Worm (Caenorhabditis elegans): Measurements from ENCODE around the gene chil-13.

DNA sequence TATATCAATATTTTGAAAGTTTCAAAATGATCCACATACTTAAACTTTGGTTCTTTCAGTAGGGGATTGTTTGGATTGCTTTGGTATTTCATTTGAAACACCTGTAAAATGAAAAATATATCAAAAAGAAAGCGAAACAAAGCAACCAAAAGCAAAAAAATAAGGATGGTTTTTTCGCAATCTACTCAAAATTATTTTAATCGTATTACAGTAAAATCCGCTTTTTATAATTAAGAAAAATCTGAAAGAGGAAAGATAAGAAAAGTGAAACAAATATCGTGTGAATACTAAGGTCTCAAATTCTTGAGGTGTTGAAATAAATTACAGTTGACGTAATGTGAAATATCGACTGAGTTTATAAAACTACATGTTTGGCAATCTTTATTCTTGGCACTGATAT lies 28.0 kb upstream of the chil-13 start, which contains the start of gene chil-22:
- TF ChIP-seq nhr-76 (tag; optimal IDR thresholded peaks at IDR 0.05) (no peak), lsy-2 (tag; optimal IDR thresholded peaks at IDR 0.05) (no peak), nhr-12 (tag; optimal IDR thresholded peaks at IDR 0.05) (no peak), sem-2 (GFP tag; optimal IDR thresholded peaks at IDR 0.05) (no peak), zip-8 (tag; optimal IDR thresholded peaks at IDR 0.05) (no peak), elt-3 (tag; optimal IDR thresholded peaks at IDR 0.05) (no peak), ztf-11 (tag; optimal IDR thresholded peaks at IDR 0.05) (no peak), ham-2 (GFP tag; optimal IDR thresholded peaks at IDR 0.05) (no peak), hlh-1 (tag; optimal IDR thresholded peaks at IDR 0.05) (no peak), elt-1 (tag; optimal IDR thresholded peaks at IDR 0.05; ENCODE audit: borderline replicate concordance, insufficient read depth) (no peak), nhr-237 (tag; optimal IDR thresholded peaks at IDR 0.05) (no peak), pha-4 (tag; optimal IDR thresholded peaks at IDR 0.05) (no peak), snpc-4 (tag; optimal IDR thresholded peaks at IDR 0.05) (no peak)

Data from whole organism, mixed stage, embryonic.